Worm (Caenorhabditis elegans) whole organism, L4 larva: ENCODE results near the gene Y41D4B.15.

Source experiments
- F10B5.3 ChIP-seq: sonication (generic microtip); optimal IDR thresholded peaks from 2 replicates; lab custom pipeline; 2016; ENCODE audit warnings: mild to moderate bottlenecking, missing genetic modification characterization, missing compliant biosample characterization
- F37D6.2 ChIP-seq: sonication (generic microtip); optimal IDR thresholded peaks from 2 replicates; lab custom pipeline; 2016; ENCODE audit warnings: mild to moderate bottlenecking, missing genetic modification characterization, missing compliant biosample characterization
- F49E8.2 ChIP-seq: sonication (generic microtip); optimal IDR thresholded peaks from 2 replicates; lab custom pipeline; 2016; ENCODE audit warnings: missing compliant biosample characterization, mild to moderate bottlenecking, missing genetic modification characterization, borderline replicate concordance
- T26A8.4 ChIP-seq: fragments of 200-800 bp; sonication (Bioruptor generic); IDR thresholded peaks from 2 replicates; pipeline ENCODE4 v1.3.6; 2022; ENCODE audit warnings: missing genetic modification characterization, missing compliant biosample characterization
- aly-2 ChIP-seq: sonication (generic microtip); optimal IDR thresholded peaks from 2 replicates; lab custom pipeline; 2018; ENCODE audit warnings: missing biosample characterization, missing genetic modification characterization
- ama-1 ChIP-seq: fragments of 150-350 bp; optimal IDR thresholded peaks from 2 replicates; lab custom pipeline; 2014; ENCODE audit warnings: inconsistent platforms, mixed read lengths
- arid-1 ChIP-seq: fragments of 200-800 bp; sonication (Bioruptor generic); conservative IDR thresholded peaks from 2 replicates; pipeline ENCODE4 v1.3.6; 2022; ENCODE audit warnings: missing genetic modification reagents, missing genetic modification characterization, missing compliant biosample characterization
- ceh-62 ChIP-seq: sonication (generic microtip); optimal IDR thresholded peaks from 2 replicates; lab custom pipeline; 2017; ENCODE audit warnings: missing biosample characterization, missing genetic modification characterization
- daf-16 ChIP-seq, 3 experiments: sonication (generic microtip); optimal IDR thresholded peaks; 2 replicates each; lab custom pipeline; 2016 to 2017; ENCODE audit warnings: missing genetic modification characterization in 3 of 3, missing genetic modification reagents in 3 of 3, mild to moderate bottlenecking in 2 of 3, missing compliant biosample characterization in 2 of 3, missing biosample characterization in 1 of 3, moderate library complexity in 1 of 3
- daf-19 ChIP-seq: fragments of 200-800 bp; sonication (Bioruptor generic); conservative IDR thresholded peaks from 2 replicates; pipeline ENCODE4 v1.3.6; 2022; ENCODE audit warnings: missing genetic modification characterization, missing compliant biosample characterization
- hif-1 ChIP-seq, 2 experiments: sonication (generic microtip); optimal IDR thresholded peaks; 2 replicates each; lab custom pipeline; 2016 to 2017; ENCODE audit warnings: missing compliant biosample characterization in 2 of 2, missing genetic modification characterization in 2 of 2, missing genetic modification reagents in 2 of 2, missing genotype in 2 of 2, mild to moderate bottlenecking in 1 of 2
- hmg-1.1 ChIP-seq: fragments of 200-800 bp; sonication (Bioruptor generic); IDR thresholded peaks from 2 replicates; pipeline ENCODE4 v1.3.6; 2022; ENCODE audit warnings: missing genetic modification reagents, missing genetic modification characterization, missing compliant biosample characterization
- jun-1 ChIP-seq: fragments of 150-350 bp; optimal IDR thresholded peaks from 2 replicates; lab custom pipeline; 2014; ENCODE audit warnings: missing biosample characterization, missing genetic modification reagents, missing genetic modification characterization
- lin-38 ChIP-seq: fragments of 200-800 bp; sonication (Bioruptor generic); IDR thresholded peaks from 2 replicates; pipeline ENCODE4 v1.3.6; 2022; ENCODE audit warnings: missing genetic modification reagents, missing genetic modification characterization, missing compliant biosample characterization
- mdl-1 ChIP-seq, 2 experiments: fragments of 150-350 bp in 1 of 2; sonication (generic microtip) in 1 of 2; optimal IDR thresholded peaks; 2 replicates each; lab custom pipeline; 2014 to 2017; ENCODE audit warnings: missing biosample characterization in 2 of 2, missing genetic modification characterization in 2 of 2
- mdt-29 ChIP-seq: fragments of 200-800 bp; sonication (Bioruptor generic); IDR thresholded peaks from 2 replicates; pipeline ENCODE4 v1.3.6; 2022; ENCODE audit warnings: missing genetic modification reagents, missing genetic modification characterization, missing compliant biosample characterization
- mep-1 ChIP-seq: fragments of 150-350 bp; sonication (generic microtip); optimal IDR thresholded peaks from 3 replicates; lab custom pipeline; 2014; ENCODE audit warnings: missing biosample characterization, missing genetic modification characterization
- nhr-102 ChIP-seq: sonication (generic microtip); optimal IDR thresholded peaks from 2 replicates; lab custom pipeline; 2016; ENCODE audit warnings: mild to moderate bottlenecking, missing genetic modification characterization, moderate library complexity, missing compliant biosample characterization
- nhr-111 ChIP-seq: fragments of 200-800 bp; sonication (Bioruptor generic); optimal IDR thresholded peaks from 2 replicates; lab custom pipeline; 2018; ENCODE audit warnings: mild to moderate bottlenecking, missing genetic modification characterization, missing compliant biosample characterization
- nhr-25 ChIP-seq: sonication (generic microtip); optimal IDR thresholded peaks from 2 replicates; lab custom pipeline; 2017; ENCODE audit warnings: missing genetic modification characterization, mild to moderate bottlenecking, missing compliant biosample characterization, antibody characterized with exemption, moderate library complexity, borderline replicate concordance; ENCODE audit not compliant: insufficient read depth
- nhr-28 ChIP-seq: fragments of 150-350 bp; optimal IDR thresholded peaks from 2 replicates; lab custom pipeline; 2014; ENCODE audit warnings: missing biosample characterization, missing genetic modification characterization
- nhr-41 ChIP-seq: fragments of 200-800 bp; sonication (Bioruptor generic); IDR thresholded peaks from 2 replicates; pipeline ENCODE4 v1.3.6; 2022; ENCODE audit warnings: missing genetic modification reagents, missing genetic modification characterization, missing compliant biosample characterization
- nhr-42 ChIP-seq: fragments of 200-800 bp; sonication (Bioruptor generic); IDR thresholded peaks from 2 replicates; pipeline ENCODE4 v1.3.6; 2022; ENCODE audit warnings: missing genetic modification characterization, missing compliant biosample characterization
- nhr-6 ChIP-seq: fragments of 150-350 bp; optimal IDR thresholded peaks from 2 replicates; lab custom pipeline; 2014; ENCODE audit warnings: missing biosample characterization, missing genetic modification characterization
- php-3 ChIP-seq: fragments of 200-800 bp; sonication (Bioruptor generic); IDR thresholded peaks from 2 replicates; pipeline ENCODE4 v1.3.6; 2022; ENCODE audit warnings: missing genetic modification reagents, missing genetic modification characterization, missing compliant biosample characterization
- pqm-1 ChIP-seq: sonication (generic microtip); optimal IDR thresholded peaks from 2 replicates; lab custom pipeline; 2017; ENCODE audit warnings: missing biosample characterization, missing genetic modification characterization
- rbr-2 ChIP-seq: sonication (generic microtip); optimal IDR thresholded peaks from 2 replicates; lab custom pipeline; 2016; ENCODE audit warnings: missing genotype, missing genetic modification characterization, missing compliant biosample characterization
- snpc-1.2 ChIP-seq: fragments of 200-800 bp; sonication (Bioruptor generic); IDR thresholded peaks from 2 replicates; pipeline ENCODE4 v1.3.6; 2022; ENCODE audit warnings: missing genetic modification reagents, missing genetic modification characterization, missing compliant biosample characterization
- spr-3 ChIP-seq: fragments of 200-800 bp; sonication (Bioruptor generic); optimal IDR thresholded peaks from 2 replicates; lab custom pipeline; 2018; ENCODE audit warnings: mild to moderate bottlenecking, missing genetic modification characterization, missing compliant biosample characterization
- tag-97 ChIP-seq: fragments of 200-800 bp; sonication (Bioruptor generic); IDR thresholded peaks from 2 replicates; pipeline ENCODE4 v1.3.6; 2022; ENCODE audit warnings: missing genetic modification characterization, missing compliant biosample characterization
- tra-1 ChIP-seq: fragments of 200-800 bp; sonication (Bioruptor generic); IDR thresholded peaks from 2 replicates; pipeline ENCODE4 v1.3.6; 2022; ENCODE audit warnings: missing genetic modification reagents, missing genetic modification characterization, missing compliant biosample characterization
- zag-1 ChIP-seq: fragments of 150-350 bp; optimal IDR thresholded peaks from 2 replicates; lab custom pipeline; 2014; ENCODE audit warnings: missing biosample characterization, missing genetic modification characterization
- zip-11 ChIP-seq: fragments of 200-800 bp; sonication (Bioruptor generic); IDR thresholded peaks from 2 replicates; pipeline ENCODE4 v1.3.6; 2022; ENCODE audit warnings: missing genetic modification characterization, missing compliant biosample characterization

The Y41D4B.15 gene

DNA sequence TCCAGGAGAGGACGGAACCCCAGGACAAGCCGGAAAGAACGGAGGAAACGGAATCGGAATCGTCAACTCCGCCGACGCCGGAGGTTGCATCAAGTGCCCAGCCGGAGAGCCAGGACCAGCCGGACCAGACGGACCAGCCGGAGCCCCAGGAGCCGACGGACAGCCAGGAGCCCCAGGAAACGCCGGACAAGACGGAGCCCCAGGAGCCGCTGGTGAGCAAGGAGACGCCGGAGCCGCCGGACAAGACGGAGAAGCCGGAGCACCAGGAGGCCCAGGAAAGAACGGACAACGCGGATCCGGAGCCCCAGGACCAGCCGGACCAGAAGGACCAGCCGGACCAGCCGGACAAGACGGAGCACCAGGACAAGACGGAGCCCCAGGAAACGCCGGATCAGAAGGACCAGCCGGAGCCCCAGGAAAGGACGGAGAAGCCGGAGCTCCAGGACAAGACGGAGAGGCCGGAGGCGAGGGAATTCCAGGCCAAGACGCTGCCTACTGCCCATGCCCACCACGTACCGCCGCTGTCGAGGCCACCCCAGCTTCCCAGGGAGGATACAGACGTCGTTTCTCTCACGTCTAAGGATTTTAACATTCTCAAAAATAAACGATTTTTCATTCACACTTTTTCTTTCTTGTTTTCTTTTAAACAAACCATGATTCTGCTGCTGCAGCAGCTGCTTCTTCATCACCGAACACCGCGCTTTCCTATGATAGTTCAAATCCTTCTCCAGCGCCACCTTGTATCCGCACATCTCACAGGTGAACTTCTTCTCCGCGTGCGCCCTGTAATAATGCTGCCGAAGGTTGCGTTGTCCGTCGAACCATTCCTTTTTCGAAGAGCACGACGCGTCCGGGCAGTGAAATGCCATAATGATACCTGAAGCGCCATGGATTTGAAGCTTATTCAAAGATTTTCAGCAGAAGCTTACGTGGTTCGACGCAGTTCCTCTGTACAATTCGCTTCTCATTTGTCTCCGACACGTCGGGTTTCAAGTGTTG is 14.5 kb upstream of the Y41D4B.15 start (continued):
- TF ChIP-seq daf-19 (GFP tag; lab: Robert Waterston, UW) (no peak), spr-3 (GFP tag; lab: Kevin White, UChicago) (no peak), zag-1 (tag; lab: Kevin White, UChicago) (no peak), tag-97 (GFP tag; lab: Robert Waterston, UW) (no peak), F10B5.3 (tag; lab: Kevin White, UChicago) (no peak), nhr-102 (no peak), ceh-62 (tag; lab: Kevin White, UChicago) (no peak), F49E8.2 (tag; lab: Kevin White, UChicago) (no peak), hmg-1.1 (no peak), nhr-111 (GFP tag; lab: Kevin White, UChicago) (peak; percentile 9), aly-2 (tag; lab: Kevin White, UChicago) (no peak), snpc-1.2 (GFP tag; lab: Robert Waterston, UW) (no peak), mep-1 (no peak), nhr-41 (no peak), tra-1 (GFP tag; lab: Robert Waterston, UW) (0 out of 2 replicates have a peak, but pooled peaks have one; percentile 17), zip-11 (GFP tag; lab: Robert Waterston, UW) (no peak), mdl-1 (tag; optimal IDR thresholded peaks at IDR 0.05; lab: Kevin White, UChicago) (no peak)

DNA sequence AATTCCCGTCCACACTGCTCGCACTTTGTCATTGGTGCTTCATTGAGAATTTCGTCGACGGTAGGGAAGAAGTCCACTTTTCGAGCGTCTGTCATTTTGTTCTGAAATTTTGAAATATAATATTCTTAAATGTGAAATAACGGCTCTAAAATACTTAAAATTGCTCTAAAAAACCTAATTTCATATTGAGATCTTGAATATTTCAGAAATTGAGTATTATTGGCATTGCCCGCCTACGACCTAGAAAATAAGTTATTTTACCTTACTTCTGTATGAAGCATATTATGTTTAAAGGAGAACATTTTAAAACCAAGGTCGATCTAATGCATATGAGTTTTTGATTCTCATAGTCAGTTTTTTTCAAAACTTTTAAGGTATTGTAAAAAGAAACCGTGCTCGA is 13.8 kb upstream of the Y41D4B.15 start, which contains the start of gene C34H4.5:
Gene C34H4.5, minus strand, starts transcription at position 101 of the 400 bp plus-strand sequence.
- TF ChIP-seq ceh-62 (tag; lab: Kevin White, UChicago) (no peak), F49E8.2 (tag; lab: Kevin White, UChicago) (no peak), rbr-2 (no peak), nhr-28 (no peak), ama-1 (lab: Kevin White, UChicago) (no peak), zip-11 (GFP tag; lab: Robert Waterston, UW) (no peak), nhr-6 (tag; lab: Kevin White, UChicago) (no peak), mdt-29 (GFP tag; lab: Robert Waterston, UW) (no peak), lin-38 (no peak), T26A8.4 (GFP tag; lab: Robert Waterston, UW) (no peak), php-3 (no peak), arid-1 (GFP tag; lab: Robert Waterston, UW) (no peak)
- TF ChIP-seq, all 104 proteins: peak for 0

DNA sequence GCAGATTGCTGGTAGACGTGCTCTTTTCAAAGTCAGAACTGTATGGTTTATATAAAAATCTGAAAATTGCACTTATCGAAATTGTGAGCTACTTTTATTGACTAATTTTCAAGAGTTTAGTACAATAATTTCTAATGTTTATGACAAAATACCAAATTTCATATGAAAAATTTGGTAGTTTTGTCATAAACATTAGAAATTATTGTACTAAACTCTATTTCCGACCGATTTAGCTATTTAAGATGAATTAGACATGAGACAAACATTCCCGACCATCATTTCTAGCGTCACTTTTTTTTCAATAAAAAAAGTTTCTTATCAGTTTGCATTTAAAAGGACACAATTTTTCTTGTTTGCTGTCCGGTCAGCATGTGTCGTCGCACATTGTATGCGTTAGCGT is 13.3 kb upstream of the Y41D4B.15 start, which contains the start of gene tag-244:
Gene tag-244, plus strand, starts transcription at position 301 of the 400 bp plus-strand sequence.
- no peak for TF ChIP-seq hif-1 (tag; optimal IDR thresholded peaks at IDR 0.05; lab: Kevin White, UChicago)
- TF ChIP-seq nhr-25 (tag; lab: Kevin White, UChicago), result no peak
- TF ChIP-seq daf-16 (GFP tag; optimal IDR thresholded peaks at IDR 0.05; lab: Kevin White, UChicago), result no peak
- TF ChIP-seq daf-16 (tag; optimal IDR thresholded peaks at IDR 0.05; lab: Kevin White, UChicago), result peak; percentile 6
- TF ChIP-seq F37D6.2 (tag; lab: Kevin White, UChicago), result no peak
- TF ChIP-seq jun-1, result no peak
- TF ChIP-seq pqm-1, result peak; percentile 56
- TF ChIP-seq nhr-42, result no peak
- peak; percentile 9 for TF ChIP-seq nhr-28
